Worm (Caenorhabditis elegans) whole organism, L2 larva: ENCODE results near the gene K12H6.10.

Source experiments
- F13H6.1 ChIP-seq: sonication (generic microtip); optimal IDR thresholded peaks from 2 replicates; lab custom pipeline; 2016; ENCODE audit warnings: missing genetic modification characterization, missing compliant biosample characterization
- ZK546.5 ChIP-seq: sonication (generic microtip); optimal IDR thresholded peaks from 2 replicates; lab custom pipeline; 2017; ENCODE audit warnings: missing biosample characterization, missing genetic modification characterization
- egl-27 ChIP-seq: sonication (generic microtip); optimal IDR thresholded peaks from 3 replicates; lab custom pipeline; 2017; ENCODE audit warnings: missing biosample characterization, missing genetic modification reagents, missing genetic modification characterization
- lin-13 ChIP-seq: fragments of 150-350 bp; optimal IDR thresholded peaks from 2 replicates; lab custom pipeline; 2014; ENCODE audit warnings: missing biosample characterization, missing genetic modification reagents, missing genetic modification characterization
- lin-39 ChIP-seq: fragments of 150-350 bp; optimal IDR thresholded peaks from 2 replicates; lab custom pipeline; 2014; ENCODE audit warnings: missing biosample characterization, missing genetic modification reagents, missing genetic modification characterization
- nhr-6 ChIP-seq: fragments of 150-350 bp; optimal IDR thresholded peaks from 2 replicates; lab custom pipeline; 2014; ENCODE audit warnings: missing biosample characterization, missing genetic modification characterization
- unc-62 ChIP-seq: fragments of 150-350 bp; optimal IDR thresholded peaks from 2 replicates; lab custom pipeline; 2014; ENCODE audit warnings: missing biosample characterization, missing genetic modification reagents, missing genetic modification characterization
- zag-1 ChIP-seq: fragments of 150-350 bp; optimal IDR thresholded peaks from 2 replicates; lab custom pipeline; 2014; ENCODE audit warnings: missing biosample characterization, missing genetic modification characterization
- ztf-11 ChIP-seq: sonication (generic microtip); optimal IDR thresholded peaks from 2 replicates; lab custom pipeline; 2017; ENCODE audit warnings: missing biosample characterization, missing genetic modification characterization

DNA sequence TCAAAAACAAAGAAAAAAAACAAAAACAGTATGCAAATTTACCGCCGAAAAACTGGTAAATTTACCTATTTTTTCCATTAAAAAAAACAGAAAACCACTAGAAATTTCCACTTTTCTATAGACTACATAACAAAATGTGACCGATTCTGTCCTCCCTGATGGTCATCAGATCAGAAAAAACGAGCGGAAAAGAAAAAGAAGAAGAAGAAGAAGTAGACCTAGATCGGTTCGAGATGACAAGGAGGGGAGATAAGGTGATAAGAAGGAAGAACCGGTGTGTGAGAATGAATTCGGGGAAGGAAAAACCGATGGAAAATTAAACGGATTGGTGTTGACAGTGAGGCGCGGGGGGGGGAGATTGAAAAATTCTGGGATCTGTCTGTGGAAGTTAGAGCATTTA is 33.4 kb downstream of the K12H6.10 start:
- no peak for TF ChIP-seq ZK546.5 (tag; lab: Kevin White, UChicago)
- TF ChIP-seq lin-39 (tag; lab: Kevin White, UChicago), result no peak
- no peak for TF ChIP-seq F13H6.1 (tag; lab: Kevin White, UChicago)
- no peak for TF ChIP-seq zag-1
- no peak for TF ChIP-seq nhr-6 (tag; lab: Kevin White, UChicago)
- no peak for TF ChIP-seq egl-27 (tag; lab: Kevin White, UChicago)
- no peak for TF ChIP-seq lin-13 (GFP tag; lab: Kevin White, UChicago)
- TF ChIP-seq ztf-11 (tag; lab: Kevin White, UChicago), result no peak
- no peak for TF ChIP-seq unc-62 (GFP tag; lab: Kevin White, UChicago)
